Worm (Caenorhabditis elegans): ENCODE measurements around the gene F36G3.3.

- TF ChIP-seq nhr-23 (tag; optimal IDR thresholded peaks at IDR 0.05) (no peak), F13H6.1 (tag; optimal IDR thresholded peaks at IDR 0.05) (no peak), egl-27 (tag; optimal IDR thresholded peaks at IDR 0.05) (no peak), lin-13 (GFP tag; optimal IDR thresholded peaks at IDR 0.05) (no peak), zag-1 (tag; optimal IDR thresholded peaks at IDR 0.05) (no peak)
Observed at ce11 chrX:9785865-9786264, 12.8 kb upstream of the F36G3.3 start.
